Fruit fly (Drosophila melanogaster) whole organism, pupa: Measurements from ENCODE around the gene CG4328.

ENCODE experiments used
- CG10348 ChIP-seq: fragments of 200-800 bp; sonication (Bioruptor generic); IDR thresholded peaks from 2 replicates; pipeline ENCODE4 v1.3.6; 2022; ENCODE audit warnings: missing biosample characterization, missing genetic modification characterization
- CG12605 ChIP-seq: fragments of 200-800 bp; sonication (Bioruptor generic); IDR thresholded peaks from 2 replicates; pipeline ENCODE4 v1.3.6; 2022; ENCODE audit warnings: missing biosample characterization, missing genetic modification characterization
- CG13204 ChIP-seq: fragments of 200-800 bp; sonication (Bioruptor generic); optimal IDR thresholded peaks from 2 replicates; lab custom pipeline; 2018; ENCODE audit warnings: missing biosample characterization, mild to moderate bottlenecking, missing genetic modification characterization, moderate library complexity
- CG14655 ChIP-seq: fragments of 200-800 bp; sonication (Bioruptor generic); optimal IDR thresholded peaks from 3 replicates; lab custom pipeline; 2017; ENCODE audit warnings: mild to moderate bottlenecking, missing biosample characterization, missing genetic modification reagents, missing genetic modification characterization
- CG15710 ChIP-seq: fragments of 200-800 bp; sonication (Bioruptor generic); optimal IDR thresholded peaks from 2 replicates; lab custom pipeline; 2018; ENCODE audit warnings: missing biosample characterization, mild to moderate bottlenecking, missing genetic modification characterization, moderate library complexity
- CG17806 ChIP-seq: fragments of 200-800 bp; sonication (Bioruptor generic); optimal IDR thresholded peaks from 2 replicates; lab custom pipeline; 2018; ENCODE audit warnings: missing biosample characterization, mild to moderate bottlenecking, missing genetic modification characterization, moderate library complexity
- CG32121 ChIP-seq: fragments of 200-800 bp; sonication (Bioruptor generic); IDR thresholded peaks from 2 replicates; pipeline ENCODE4 v1.3.6; 2022; ENCODE audit warnings: missing biosample characterization, missing genetic modification characterization
- CG34367 ChIP-seq: fragments of 200-800 bp; sonication (Bioruptor generic); optimal IDR thresholded peaks from 2 replicates; lab custom pipeline; 2018; ENCODE audit warnings: missing biosample characterization, mild to moderate bottlenecking, missing genetic modification characterization
- CG4496 ChIP-seq: fragments of 200-800 bp; sonication (Bioruptor generic); IDR thresholded peaks from 3 replicates; pipeline ENCODE4 v1.3.6; 2022; ENCODE audit warnings: missing biosample characterization, missing genetic modification characterization
- CG8159 ChIP-seq: fragments of 200-800 bp; sonication (Bioruptor generic); optimal IDR thresholded peaks from 3 replicates; lab custom pipeline; 2018; ENCODE audit warnings: missing biosample characterization, mild to moderate bottlenecking, missing genetic modification characterization, moderate library complexity
- CG8301 ChIP-seq: fragments of 200-800 bp; sonication (Bioruptor generic); optimal IDR thresholded peaks from 2 replicates; lab custom pipeline; 2018; ENCODE audit warnings: missing biosample characterization, mild to moderate bottlenecking, missing genetic modification characterization
- CG9948 ChIP-seq: fragments of 200-800 bp; sonication (Bioruptor generic); optimal IDR thresholded peaks from 2 replicates; lab custom pipeline; 2018; ENCODE audit warnings: missing biosample characterization, mild to moderate bottlenecking, missing genetic modification characterization, moderate library complexity
- D1 ChIP-seq: fragments of 200-800 bp; sonication (Bioruptor generic); optimal IDR thresholded peaks from 2 replicates; lab custom pipeline; 2018; ENCODE audit warnings: missing biosample characterization, mild to moderate bottlenecking, missing genetic modification characterization, moderate library complexity
- EcR ChIP-seq: fragments of 200-800 bp; sonication (Bioruptor generic); optimal IDR thresholded peaks from 3 replicates; lab custom pipeline; 2019; ENCODE audit warnings: missing biosample characterization, missing genetic modification characterization, mild to moderate bottlenecking, moderate library complexity, missing genetic modification reagents
- Ets98B ChIP-seq: fragments of 200-800 bp; sonication (Bioruptor generic); IDR thresholded peaks from 2 replicates; pipeline ENCODE4 v1.3.6; 2022; ENCODE audit warnings: missing biosample characterization, missing genetic modification characterization
- Pif1A ChIP-seq: fragments of 200-800 bp; sonication (Bioruptor generic); optimal IDR thresholded peaks from 3 replicates; lab custom pipeline; 2016; ENCODE audit warnings: missing biosample characterization, missing genetic modification characterization
- Pif1B ChIP-seq: fragments of 200-800 bp; sonication (Bioruptor generic); optimal IDR thresholded peaks from 3 replicates; lab custom pipeline; 2016; ENCODE audit warnings: missing biosample characterization, missing genetic modification characterization
- Snoo ChIP-seq: fragments of 200-800 bp; sonication (Bioruptor generic); optimal IDR thresholded peaks from 3 replicates; lab custom pipeline; 2017; ENCODE audit warnings: missing biosample characterization, mild to moderate bottlenecking, missing genetic modification characterization, inconsistent platforms
- fd96Ca ChIP-seq: fragments of 200-800 bp; sonication (Bioruptor generic); IDR thresholded peaks from 3 replicates; pipeline ENCODE4 v1.3.6; 2022; ENCODE audit warnings: missing biosample characterization, missing genetic modification characterization
- gl ChIP-seq: fragments of 200-800 bp; sonication (Bioruptor generic); optimal IDR thresholded peaks from 2 replicates; lab custom pipeline; 2018; ENCODE audit warnings: missing biosample characterization, mild to moderate bottlenecking, missing genetic modification characterization
- rn ChIP-seq: fragments of 200-800 bp; sonication (Bioruptor generic); IDR thresholded peaks from 2 replicates; pipeline ENCODE4 v1.3.6; 2022; ENCODE audit warnings: missing biosample characterization, missing genetic modification characterization

Gene CG4328

dm6 chr3L:12296073-12296527 lies at the start of gene CG4328:
Gene CG4328, minus strand, starts transcription at chr3L:12296123.
- TF ChIP-seq fd96Ca (GFP tag; lab: Robert Waterston, UW) = no peak
- TF ChIP-seq Ets98B (GFP tag; lab: Robert Waterston, UW) = no peak
- TF ChIP-seq CG9948 (tag; lab: Kevin White, UChicago) = no peak
- TF ChIP-seq D1 (tag; lab: Kevin White, UChicago) = no peak
- no peak for TF ChIP-seq CG32121
- TF ChIP-seq CG14655 (GFP tag; lab: Kevin White, UChicago) = no peak
- no peak for TF ChIP-seq rn (GFP tag; lab: Robert Waterston, UW)
- no peak for TF ChIP-seq CG4496
- no peak for TF ChIP-seq gl (tag; lab: Kevin White, UChicago)
- no peak for TF ChIP-seq CG8301 (tag; lab: Kevin White, UChicago)
- no peak for TF ChIP-seq CG17806 (tag; lab: Kevin White, UChicago)
- no peak for TF ChIP-seq CG12605 (GFP tag; lab: Robert Waterston, UW)
- no peak for TF ChIP-seq CG13204 (GFP tag; lab: Kevin White, UChicago)
- TF ChIP-seq Pif1A = no peak
- no peak for TF ChIP-seq CG8159
- TF ChIP-seq CG10348 = no peak
- TF ChIP-seq, all 21 proteins: peak for 0

- TF ChIP-seq rn (GFP tag; lab: Robert Waterston, UW) = no peak
- TF ChIP-seq D1 (tag; lab: Kevin White, UChicago) = peak; percentile 37
Measured at dm6 chr3L:12336339-12336738, 40.4 kb upstream of the CG4328 start, which contains the start of gene CG10418. Gene CG10418, plus strand, starts transcription at chr3L:12336676.

- TF ChIP-seq D1 (tag; lab: Kevin White, UChicago) = no peak
- TF ChIP-seq CG4496 = no peak
- TF ChIP-seq CG10348 = no peak
- TF ChIP-seq CG34367 (tag; lab: Kevin White, UChicago) = no peak
- TF ChIP-seq gl (tag; lab: Kevin White, UChicago) = no peak
- no peak for TF ChIP-seq CG12605 (GFP tag; lab: Robert Waterston, UW)
- no peak for TF ChIP-seq rn (GFP tag; lab: Robert Waterston, UW)
- TF ChIP-seq fd96Ca (GFP tag; lab: Robert Waterston, UW) = no peak
- TF ChIP-seq CG13204 (GFP tag; lab: Kevin White, UChicago) = no peak
- TF ChIP-seq Snoo (tag; lab: Kevin White, UChicago) = no peak
- no peak for TF ChIP-seq EcR (GFP tag; lab: Kevin White, UChicago)
- TF ChIP-seq CG8301 (tag; lab: Kevin White, UChicago) = no peak
- TF ChIP-seq CG8159 = no peak
- no peak for TF ChIP-seq Pif1B (GFP tag; lab: Kevin White, UChicago)
- TF ChIP-seq Ets98B (GFP tag; lab: Robert Waterston, UW) = no peak
Measured at dm6 chr3L:12329549-12329948, 33.6 kb upstream of the CG4328 start.

DNA sequence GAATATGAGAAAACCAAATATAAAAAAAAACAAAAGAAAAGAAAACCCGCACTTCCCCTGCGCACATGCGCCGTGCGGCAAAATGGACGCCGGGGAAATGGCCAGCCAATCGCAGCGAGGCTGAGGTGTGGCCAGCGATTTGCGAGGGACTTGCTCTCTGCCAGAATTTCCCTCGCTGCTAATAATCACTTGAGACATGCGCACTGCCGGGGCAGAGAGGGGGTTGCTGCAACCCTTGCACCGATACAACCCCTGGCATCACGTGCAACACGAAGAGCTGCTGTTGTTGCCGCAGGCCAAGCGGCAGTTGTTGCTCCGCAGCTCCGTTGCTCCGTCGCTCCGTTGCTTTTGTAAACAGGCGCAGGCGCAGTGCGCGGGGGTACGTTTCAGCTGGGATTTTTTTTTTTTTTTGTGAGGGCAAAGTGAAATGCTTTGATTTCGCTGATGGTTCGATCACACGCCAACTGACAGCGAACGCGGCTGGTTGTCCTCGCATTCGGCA lies 32.9 kb upstream of the CG4328 start, which contains the start of gene Lmx1a:
Gene Lmx1a, plus strand, starts transcription at position 452 of the 502 bp plus-strand sequence.
- TF ChIP-seq CG34367 (tag; lab: Kevin White, UChicago) = no peak
- TF ChIP-seq CG32121 = no peak
- no peak for TF ChIP-seq Ets98B (GFP tag; lab: Robert Waterston, UW)
- TF ChIP-seq Snoo (tag; lab: Kevin White, UChicago) = no peak
- no peak for TF ChIP-seq CG8159
- TF ChIP-seq D1 (tag; lab: Kevin White, UChicago) = no peak
- TF ChIP-seq CG12605 (GFP tag; lab: Robert Waterston, UW) = no peak
- no peak for TF ChIP-seq CG4496
- TF ChIP-seq CG17806 (tag; lab: Kevin White, UChicago) = no peak
- no peak for TF ChIP-seq fd96Ca (GFP tag; lab: Robert Waterston, UW)
- TF ChIP-seq Pif1B (GFP tag; lab: Kevin White, UChicago) = no peak
- TF ChIP-seq CG8301 (tag; lab: Kevin White, UChicago) = no peak
- TF ChIP-seq CG9948 (tag; lab: Kevin White, UChicago) = no peak
- no peak for TF ChIP-seq EcR (GFP tag; lab: Kevin White, UChicago)
- TF ChIP-seq CG15710 (tag; lab: Kevin White, UChicago) = no peak
- TF ChIP-seq, all 21 proteins: peak for 0

DNA sequence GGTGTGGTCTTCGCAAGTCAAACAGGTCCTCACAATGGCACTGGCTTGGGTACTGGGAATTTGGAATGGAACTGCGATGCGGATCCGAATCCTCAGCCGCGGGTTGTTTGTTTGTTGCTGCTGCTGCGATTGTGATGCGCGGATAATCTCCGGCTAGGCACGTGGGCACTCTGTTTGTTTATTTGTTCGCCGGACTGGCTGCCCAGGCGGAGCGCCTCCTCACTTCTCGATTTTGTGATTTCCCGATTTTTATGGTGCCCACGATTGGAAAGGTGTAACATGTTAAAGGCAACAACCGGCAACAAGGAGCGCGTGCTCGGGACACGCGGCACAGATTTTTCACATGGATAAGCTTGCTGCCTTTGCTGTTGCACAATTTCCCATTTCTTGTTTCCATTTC lies 23.9 kb upstream of the CG4328 start:
- no peak for TF ChIP-seq fd96Ca (GFP tag; lab: Robert Waterston, UW)
- no peak for TF ChIP-seq CG10348
- TF ChIP-seq Pif1A = no peak
- no peak for TF ChIP-seq D1 (tag; lab: Kevin White, UChicago)
- no peak for TF ChIP-seq Snoo (tag; lab: Kevin White, UChicago)
- TF ChIP-seq CG32121 = no peak
- TF ChIP-seq CG9948 (tag; lab: Kevin White, UChicago) = no peak
- TF ChIP-seq rn (GFP tag; lab: Robert Waterston, UW) = no peak
- TF ChIP-seq CG8301 (tag; lab: Kevin White, UChicago) = no peak
- TF ChIP-seq CG12605 (GFP tag; lab: Robert Waterston, UW) = no peak
- TF ChIP-seq Pif1B (GFP tag; lab: Kevin White, UChicago) = no peak
- no peak for TF ChIP-seq CG17806 (tag; lab: Kevin White, UChicago)
- no peak for TF ChIP-seq CG34367 (tag; lab: Kevin White, UChicago)
- no peak for TF ChIP-seq gl (tag; lab: Kevin White, UChicago)

dm6 chr3L:12313280-12313679 lies 17.4 kb upstream of the CG4328 start:
- no peak for TF ChIP-seq CG10348
- TF ChIP-seq CG8301 (tag; lab: Kevin White, UChicago) = no peak
- no peak for TF ChIP-seq D1 (tag; lab: Kevin White, UChicago)
- TF ChIP-seq CG32121 = no peak
- TF ChIP-seq rn (GFP tag; lab: Robert Waterston, UW) = no peak
- TF ChIP-seq Ets98B (GFP tag; lab: Robert Waterston, UW) = no peak
- no peak for TF ChIP-seq fd96Ca (GFP tag; lab: Robert Waterston, UW)
- TF ChIP-seq Snoo (tag; lab: Kevin White, UChicago) = no peak
- no peak for TF ChIP-seq CG13204 (GFP tag; lab: Kevin White, UChicago)
- no peak for TF ChIP-seq CG14655 (GFP tag; lab: Kevin White, UChicago)
- TF ChIP-seq CG15710 (tag; lab: Kevin White, UChicago) = no peak
- no peak for TF ChIP-seq CG8159
